Worm (Caenorhabditis elegans): ENCODE results near the gene C33E10.10.

DNA sequence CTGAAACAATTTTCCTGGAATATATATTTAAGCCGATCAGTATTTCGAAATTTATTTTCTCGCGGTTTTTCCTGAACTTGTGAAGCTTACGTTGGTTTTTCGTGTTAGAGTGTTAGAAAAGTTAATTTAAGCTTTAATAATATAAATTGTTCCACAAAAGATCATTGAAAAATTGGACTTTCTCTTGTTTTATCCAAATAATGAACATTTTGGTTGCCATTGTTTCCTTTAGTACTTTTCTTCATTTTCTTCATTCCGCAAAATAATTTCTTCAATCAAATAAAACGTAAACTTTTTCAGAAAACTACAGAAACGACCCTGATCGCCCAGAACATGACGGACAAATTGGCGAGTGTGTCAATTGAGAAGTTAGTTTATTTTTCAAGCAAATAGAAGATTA lies 619 bp upstream of the C33E10.10 start, which contains the start of gene fbxa-120:
- TF ChIP-seq ceh-82 (tag; optimal IDR thresholded peaks at IDR 0.05) (no peak), attf-4 (tag; optimal IDR thresholded peaks at IDR 0.05) (no peak), unc-62 (GFP tag; optimal IDR thresholded peaks at IDR 0.05 in 1 of 2) (no peak), unc-62 (tag; optimal IDR thresholded peaks at IDR 0.05) (no peak), ZK546.5 (tag; optimal IDR thresholded peaks at IDR 0.05) (no peak), R02D3.7 (tag; optimal IDR thresholded peaks at IDR 0.05) (no peak), nhr-77 (tag; optimal IDR thresholded peaks at IDR 0.05) (no peak)
